Worm (Caenorhabditis elegans) whole organism, L3 larva: ENCODE measurements around the gene npp-27.

Source experiments
- R02D3.7 ChIP-seq: fragments of 150-350 bp; optimal IDR thresholded peaks from 2 replicates; lab custom pipeline; 2014; ENCODE audit warnings: missing biosample characterization, missing genetic modification characterization
- ZK546.5 ChIP-seq: sonication (generic microtip); optimal IDR thresholded peaks from 2 replicates; lab custom pipeline; 2017; ENCODE audit warnings: missing biosample characterization, missing genetic modification characterization
- aly-2 ChIP-seq: fragments of 150-350 bp; optimal IDR thresholded peaks from 2 replicates; lab custom pipeline; 2014; ENCODE audit warnings: missing biosample characterization, missing genetic modification characterization
- ama-1 ChIP-seq: fragments of 150-350 bp; optimal IDR thresholded peaks from 2 replicates; lab custom pipeline; 2018
- ceh-16 ChIP-seq: sonication (generic microtip); optimal IDR thresholded peaks from 2 replicates; lab custom pipeline; 2017; ENCODE audit warnings: missing biosample characterization, missing genetic modification characterization
- ceh-28 ChIP-seq: fragments of 150-350 bp; optimal IDR thresholded peaks from 2 replicates; lab custom pipeline; 2014; ENCODE audit warnings: missing biosample characterization, missing genetic modification reagents, missing genetic modification characterization
- ceh-9 ChIP-seq: sonication (generic microtip); optimal IDR thresholded peaks from 2 replicates; lab custom pipeline; 2018; ENCODE audit warnings: missing biosample characterization, missing genetic modification characterization
- daf-12 ChIP-seq: fragments of 150-350 bp; optimal IDR thresholded peaks from 2 replicates; lab custom pipeline; 2014; ENCODE audit warnings: missing biosample characterization, missing genetic modification reagents, missing genetic modification characterization
- egl-27 ChIP-seq: sonication (generic microtip); optimal IDR thresholded peaks from 4 replicates; lab custom pipeline; 2017; ENCODE audit warnings: missing biosample characterization, missing genetic modification reagents, missing genetic modification characterization
- egl-5 ChIP-seq: fragments of 150-350 bp; optimal IDR thresholded peaks from 2 replicates; lab custom pipeline; 2017; ENCODE audit warnings: missing biosample characterization, missing genetic modification reagents, missing genetic modification characterization, inconsistent platforms
- elt-1 ChIP-seq: fragments of 150-350 bp; optimal IDR thresholded peaks from 2 replicates; lab custom pipeline; 2014; ENCODE audit warnings: missing biosample characterization, missing genetic modification characterization
- elt-2 ChIP-seq: sonication (generic microtip); optimal IDR thresholded peaks from 2 replicates; lab custom pipeline; 2016; ENCODE audit warnings: missing genetic modification reagents, mild to moderate bottlenecking, missing genetic modification characterization, missing compliant biosample characterization
- fkh-10 ChIP-seq: sonication (generic microtip); optimal IDR thresholded peaks from 2 replicates; lab custom pipeline; 2017; ENCODE audit warnings: missing biosample characterization, missing genetic modification reagents, missing genetic modification characterization
- fkh-2 ChIP-seq: fragments of 150-350 bp; optimal IDR thresholded peaks from 2 replicates; lab custom pipeline; 2014; ENCODE audit warnings: missing biosample characterization, missing genetic modification reagents, missing genetic modification characterization
- fos-1 ChIP-seq: fragments of 150-350 bp; optimal IDR thresholded peaks from 2 replicates; lab custom pipeline; 2014; ENCODE audit warnings: missing biosample characterization, missing genetic modification characterization
- hmg-11 ChIP-seq: sonication (generic microtip); optimal IDR thresholded peaks from 2 replicates; lab custom pipeline; 2016; ENCODE audit warnings: missing genetic modification characterization, missing compliant biosample characterization
- jun-1 ChIP-seq: fragments of 150-350 bp; optimal IDR thresholded peaks from 2 replicates; lab custom pipeline; 2014; ENCODE audit warnings: missing biosample characterization, missing genetic modification reagents, missing genetic modification characterization
- lin-15B ChIP-seq: fragments of 150-350 bp; optimal IDR thresholded peaks from 2 replicates; lab custom pipeline; 2014; ENCODE audit warnings: missing biosample characterization, missing genetic modification characterization
- lin-39 ChIP-seq: fragments of 150-350 bp; optimal IDR thresholded peaks from 2 replicates; lab custom pipeline; 2018; ENCODE audit warnings: missing biosample characterization, missing genetic modification reagents, missing genetic modification characterization
- lsy-12 ChIP-seq: sonication (generic microtip); optimal IDR thresholded peaks from 2 replicates; lab custom pipeline; 2016; ENCODE audit warnings: mild to moderate bottlenecking, missing genetic modification characterization, missing compliant biosample characterization
- mdl-1 ChIP-seq: fragments of 150-350 bp; optimal IDR thresholded peaks from 2 replicates; lab custom pipeline; 2014; ENCODE audit warnings: missing biosample characterization, missing genetic modification characterization
- mml-1 ChIP-seq: fragments of 150-350 bp; sonication (generic microtip); optimal IDR thresholded peaks from 3 replicates; lab custom pipeline; 2014; ENCODE audit warnings: missing biosample characterization, missing genetic modification characterization
- nfya-1 ChIP-seq: sonication (generic microtip); optimal IDR thresholded peaks from 2 replicates; lab custom pipeline; 2017; ENCODE audit warnings: missing genetic modification characterization, mild to moderate bottlenecking, missing compliant biosample characterization, antibody characterized with exemption, moderate library complexity; ENCODE audit not compliant: insufficient read depth
- nhr-12 ChIP-seq: fragments of 150-350 bp; optimal IDR thresholded peaks from 2 replicates; lab custom pipeline; 2014; ENCODE audit warnings: missing biosample characterization, missing genetic modification characterization
- nhr-23 ChIP-seq: fragments of 150-350 bp; optimal IDR thresholded peaks from 2 replicates; lab custom pipeline; 2014; ENCODE audit warnings: missing biosample characterization, missing genetic modification reagents, missing genetic modification characterization
- nhr-25 ChIP-seq: sonication (generic microtip); optimal IDR thresholded peaks from 2 replicates; lab custom pipeline; 2017; ENCODE audit warnings: missing biosample characterization, missing genetic modification characterization
- nhr-28 ChIP-seq: fragments of 150-350 bp; optimal IDR thresholded peaks from 2 replicates; lab custom pipeline; 2014; ENCODE audit warnings: missing biosample characterization, missing genetic modification characterization
- nhr-43 ChIP-seq: sonication (generic microtip); optimal IDR thresholded peaks from 2 replicates; lab custom pipeline; 2016; ENCODE audit warnings: mild to moderate bottlenecking, missing genetic modification characterization, missing compliant biosample characterization; ENCODE audit not compliant: poor library complexity, severe bottlenecking
- nhr-67 ChIP-seq: fragments of 150-350 bp; optimal IDR thresholded peaks from 2 replicates; lab custom pipeline; 2014; ENCODE audit warnings: missing biosample characterization, missing genetic modification characterization
- nhr-76 ChIP-seq: fragments of 150-350 bp; sonication (generic microtip); optimal IDR thresholded peaks from 5 replicates; lab custom pipeline; 2014; ENCODE audit warnings: missing biosample characterization, missing genetic modification characterization
- nhr-77 ChIP-seq: fragments of 150-350 bp; optimal IDR thresholded peaks from 2 replicates; lab custom pipeline; 2014; ENCODE audit warnings: missing biosample characterization, missing genetic modification characterization
- pha-4 ChIP-seq: fragments of 150-350 bp; optimal IDR thresholded peaks from 2 replicates; lab custom pipeline; 2014; ENCODE audit warnings: missing biosample characterization, missing genetic modification reagents, missing genetic modification characterization
- pqm-1 ChIP-seq: fragments of 150-350 bp; optimal IDR thresholded peaks from 2 replicates; lab custom pipeline; 2017; ENCODE audit warnings: missing biosample characterization, missing genetic modification characterization, inconsistent platforms
- sea-2 ChIP-seq: fragments of 150-350 bp; sonication (generic microtip); optimal IDR thresholded peaks from 4 replicates; lab custom pipeline; 2014; ENCODE audit warnings: missing biosample characterization, missing genetic modification reagents, missing genetic modification characterization
- skn-1 ChIP-seq: fragments of 150-350 bp; optimal IDR thresholded peaks from 2 replicates; lab custom pipeline; 2014; ENCODE audit warnings: missing biosample characterization, missing genetic modification characterization
- snpc-4 ChIP-seq: fragments of 150-350 bp; optimal IDR thresholded peaks from 2 replicates; lab custom pipeline; 2014; ENCODE audit warnings: missing biosample characterization, missing genetic modification characterization
- tbx-2 ChIP-seq: sonication (generic microtip); optimal IDR thresholded peaks from 2 replicates; lab custom pipeline; 2016; ENCODE audit warnings: mild to moderate bottlenecking, missing genetic modification characterization, missing compliant biosample characterization
- unc-62 ChIP-seq: fragments of 150-350 bp; sonication (generic microtip); optimal IDR thresholded peaks from 4 replicates; lab custom pipeline; 2014; ENCODE audit warnings: missing biosample characterization, missing genetic modification reagents, missing genetic modification characterization
- zag-1 ChIP-seq: fragments of 150-350 bp; optimal IDR thresholded peaks from 2 replicates; lab custom pipeline; 2014; ENCODE audit warnings: missing biosample characterization, missing genetic modification characterization
- ztf-11 ChIP-seq: fragments of 150-350 bp; optimal IDR thresholded peaks from 2 replicates; lab custom pipeline; 2014; ENCODE audit warnings: missing biosample characterization, missing genetic modification characterization

Gene npp-27

DNA sequence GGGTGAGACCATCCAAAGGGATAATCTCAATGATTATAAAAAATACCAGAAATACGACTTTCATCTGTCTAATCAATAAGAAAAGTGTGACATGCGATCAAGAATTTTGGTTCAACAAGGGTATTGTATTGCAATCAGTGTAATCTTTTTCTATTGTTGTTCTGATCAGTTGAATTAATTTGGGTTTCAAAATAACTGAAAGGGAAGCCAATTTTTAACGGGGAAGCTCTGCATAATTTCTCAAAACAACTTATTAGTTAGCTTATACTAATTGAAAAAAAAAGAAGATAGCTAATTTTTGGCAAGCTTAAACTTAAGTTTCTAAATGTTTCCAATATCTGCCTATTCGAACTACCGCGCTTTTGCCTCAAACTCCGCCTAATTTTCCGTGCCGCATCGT lies 17.2 kb upstream of the npp-27 start, which contains the start of gene C49H3.12:
Gene C49H3.12, minus strand, starts transcription at position 101 of the 400 bp plus-strand sequence.
- no peak for TF ChIP-seq nhr-77 (tag; lab: Kevin White, UChicago)
- no peak for TF ChIP-seq egl-5 (tag; lab: Kevin White, UChicago)
- TF ChIP-seq nhr-12, result no peak
- no peak for TF ChIP-seq nhr-23 (tag; lab: Kevin White, UChicago)
- no peak for TF ChIP-seq ceh-9
- TF ChIP-seq nhr-76 (tag; lab: Kevin White, UChicago), result no peak
- TF ChIP-seq jun-1 (tag; lab: Kevin White, UChicago), result no peak
- TF ChIP-seq nhr-25, result no peak
- no peak for TF ChIP-seq nhr-67 (tag; lab: Kevin White, UChicago)
- TF ChIP-seq mml-1 (tag; lab: Kevin White, UChicago), result no peak
- TF ChIP-seq R02D3.7 (tag; lab: Kevin White, UChicago), result no peak
- no peak for TF ChIP-seq tbx-2 (tag; lab: Kevin White, UChicago)
- TF ChIP-seq ZK546.5 (tag; lab: Kevin White, UChicago), result no peak
- no peak for TF ChIP-seq ceh-28 (tag; lab: Kevin White, UChicago)
- no peak for TF ChIP-seq fos-1
- TF ChIP-seq, all 47 proteins: peak for 0

DNA sequence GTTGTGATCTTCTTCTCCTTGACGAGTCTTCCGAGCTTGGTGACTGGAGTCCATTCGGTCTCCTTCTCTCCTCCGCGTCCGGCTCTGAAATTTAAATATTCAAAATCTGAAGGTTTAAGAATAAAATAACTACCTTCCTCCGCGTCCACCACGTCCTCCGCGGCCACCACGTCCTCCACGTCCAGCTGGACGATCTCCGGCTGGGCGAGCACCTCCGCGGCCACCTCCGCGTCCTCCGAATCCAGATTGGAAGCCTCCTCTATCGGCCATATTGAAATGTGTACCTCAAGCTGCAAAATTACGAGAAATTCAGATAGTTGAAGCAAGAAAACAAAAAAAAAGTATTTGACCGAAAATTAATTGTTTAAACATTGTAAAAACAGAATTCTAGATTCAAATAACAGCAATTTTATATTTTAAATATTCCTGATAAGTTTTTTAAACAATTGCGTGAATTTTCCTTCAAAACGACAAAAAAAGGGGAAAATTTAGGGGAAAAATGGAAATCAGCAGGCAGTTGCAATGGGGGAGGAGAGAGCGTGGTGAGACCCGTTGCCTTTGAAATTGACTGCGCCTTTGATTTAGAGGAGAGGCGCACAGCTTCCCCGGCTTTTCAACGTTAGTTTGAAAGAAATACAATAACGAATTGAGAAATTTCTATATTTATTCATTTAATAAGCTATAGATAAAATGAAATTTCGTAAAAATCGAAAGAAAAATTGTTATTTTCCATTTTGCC lies 16.2 kb upstream of the npp-27 start, which contains the start of gene rps-2:
Gene rps-2, minus strand, starts transcription at position 290 of the 739 bp plus-strand sequence.
- TF ChIP-seq nhr-25 (peak; percentile 21), lin-15B (peak; percentile 41), egl-5 (tag; lab: Kevin White, UChicago) (peak; percentile 58), ama-1 (lab: Kevin White, UChicago) (no peak)

DNA sequence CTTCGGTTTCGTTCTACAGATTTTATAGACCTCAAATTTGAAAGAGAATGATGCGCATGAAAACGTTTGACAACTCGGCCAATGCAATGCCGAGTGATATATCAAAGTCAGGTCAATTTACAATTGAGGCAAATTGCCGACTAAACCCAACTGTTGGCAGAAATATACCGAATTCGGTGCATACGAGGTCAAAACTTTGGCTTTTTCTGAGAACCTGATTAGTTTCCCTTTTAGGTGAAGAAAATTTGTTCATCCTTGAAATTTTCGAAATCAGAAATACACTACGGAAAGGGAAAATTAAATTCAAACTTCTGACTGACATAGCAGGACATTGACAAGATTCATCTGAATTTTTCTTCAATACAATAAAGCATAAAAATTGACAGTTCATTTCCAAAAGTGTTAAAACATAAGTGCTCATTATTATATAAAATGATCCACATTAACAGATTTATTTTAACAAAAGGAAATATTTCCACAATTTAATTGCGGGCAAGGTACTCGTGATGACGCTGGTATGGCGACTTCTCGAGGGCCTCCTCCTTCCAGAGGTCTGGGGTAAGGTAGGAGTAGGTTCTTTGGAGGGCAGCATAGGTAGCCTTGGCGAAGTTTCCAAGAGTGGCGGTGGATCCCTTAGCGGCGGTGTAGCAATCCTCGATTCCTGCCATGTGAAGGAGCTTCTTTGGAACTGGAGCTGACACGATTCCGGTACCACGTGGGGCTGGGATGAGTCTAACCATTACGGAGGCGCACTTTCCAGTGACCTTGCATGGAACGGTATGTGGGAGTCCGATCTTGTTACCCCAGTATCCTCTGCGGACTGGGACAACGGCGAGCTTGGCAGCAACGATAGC lies 15.2 kb upstream of the npp-27 start:
- TF ChIP-seq nfya-1 (tag; lab: Kevin White, UChicago), result no peak
- no peak for TF ChIP-seq ZK546.5 (tag; lab: Kevin White, UChicago)
- TF ChIP-seq R02D3.7 (tag; lab: Kevin White, UChicago), result peak; percentile 3
- no peak for TF ChIP-seq nhr-77 (tag; lab: Kevin White, UChicago)
- TF ChIP-seq sea-2 (GFP tag; lab: Kevin White, UChicago), result no peak
- no peak for TF ChIP-seq nhr-28 (tag; lab: Kevin White, UChicago)
- no peak for TF ChIP-seq unc-62 (GFP tag; lab: Kevin White, UChicago)
- no peak for TF ChIP-seq mdl-1
- TF ChIP-seq pha-4, result no peak
- peak; percentile 14 for TF ChIP-seq nhr-23 (tag; lab: Kevin White, UChicago)
- no peak for TF ChIP-seq ceh-16 (tag; lab: Kevin White, UChicago)
- TF ChIP-seq elt-1 (tag; lab: Kevin White, UChicago), result no peak
- TF ChIP-seq fkh-10 (GFP tag; lab: Kevin White, UChicago), result no peak
- TF ChIP-seq jun-1 (tag; lab: Kevin White, UChicago), result no peak
- TF ChIP-seq egl-27, result no peak
- TF ChIP-seq snpc-4 (tag; lab: Kevin White, UChicago), result no peak
- peak; percentile 46 for TF ChIP-seq ama-1 (lab: Kevin White, UChicago)
- no peak for TF ChIP-seq pqm-1 (tag; lab: Kevin White, UChicago)
- TF ChIP-seq nhr-76 (tag; lab: Kevin White, UChicago), result no peak
- no peak for TF ChIP-seq nhr-43 (tag; lab: Kevin White, UChicago)
- no peak for TF ChIP-seq skn-1 (tag; lab: Kevin White, UChicago)
- TF ChIP-seq aly-2, result peak; percentile 52
- TF ChIP-seq lin-39 (tag; lab: Kevin White, UChicago), result no peak

DNA sequence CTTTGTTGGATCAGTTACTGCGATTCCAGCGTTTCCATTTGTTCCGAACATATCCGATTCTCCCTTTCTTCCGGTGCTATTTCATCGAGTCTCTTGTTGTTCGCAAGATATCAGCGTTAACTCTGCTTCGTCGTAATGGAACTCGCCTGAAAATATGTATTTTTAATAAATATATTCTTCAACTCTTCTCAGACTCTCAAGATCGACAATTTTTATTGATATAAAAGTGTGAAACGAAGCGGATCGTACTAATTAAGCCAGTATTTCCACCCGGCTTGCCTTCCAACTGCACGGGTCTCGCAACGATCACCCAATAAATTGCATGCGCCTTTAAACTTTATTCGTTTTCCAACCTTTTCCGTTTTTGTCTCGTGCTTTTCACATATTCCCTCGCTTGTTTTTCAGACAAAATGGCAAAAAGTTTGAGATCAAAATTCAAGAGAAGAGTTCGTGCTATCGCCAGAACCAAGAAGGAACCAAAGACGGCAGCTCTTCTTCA lies 14.0 kb upstream of the npp-27 start, which contains the start of the genes xpo-3 and C49H3.3:
Gene xpo-3, minus strand, starts transcription at position 51 of the 499 bp plus-strand sequence.
Gene C49H3.3, plus strand, starts transcription at position 369 of the 499 bp plus-strand sequence.
- TF ChIP-seq elt-1 (tag; lab: Kevin White, UChicago) (no peak), lin-39 (tag; lab: Kevin White, UChicago) (peak; percentile 76), nhr-23 (tag; lab: Kevin White, UChicago) (no peak), fkh-2 (tag; lab: Kevin White, UChicago) (no peak), elt-2 (tag; lab: Kevin White, UChicago) (peak; percentile 30), aly-2 (no peak), nhr-25 (peak; percentile 34), hmg-11 (peak; percentile 29), lsy-12 (tag; lab: Kevin White, UChicago) (no peak), mml-1 (tag; lab: Kevin White, UChicago) (no peak), ama-1 (lab: Kevin White, UChicago) (peak; percentile 38), daf-12 (tag; lab: Kevin White, UChicago) (no peak), R02D3.7 (tag; lab: Kevin White, UChicago) (no peak), ceh-9 (no peak), fos-1 (no peak), nfya-1 (tag; lab: Kevin White, UChicago) (peak; percentile 57), ZK546.5 (tag; lab: Kevin White, UChicago) (no peak), mdl-1 (no peak), nhr-28 (tag; lab: Kevin White, UChicago) (no peak), pha-4 (peak; percentile 63), egl-27 (no peak), ztf-11 (tag; lab: Kevin White, UChicago) (no peak), zag-1 (tag; lab: Kevin White, UChicago) (no peak), unc-62 (GFP tag; lab: Kevin White, UChicago) (no peak), sea-2 (GFP tag; lab: Kevin White, UChicago) (no peak), snpc-4 (tag; lab: Kevin White, UChicago) (no peak)
